Worm (Caenorhabditis elegans) whole organism, L4 larva: ENCODE measurements around the gene rpl-21.

Experiments
- F10B5.3 ChIP-seq: sonication (generic microtip); optimal IDR thresholded peaks from 2 replicates; lab custom pipeline; 2016; ENCODE audit warnings: mild to moderate bottlenecking, missing genetic modification characterization, missing compliant biosample characterization
- F37D6.2 ChIP-seq: sonication (generic microtip); optimal IDR thresholded peaks from 2 replicates; lab custom pipeline; 2016; ENCODE audit warnings: mild to moderate bottlenecking, missing genetic modification characterization, missing compliant biosample characterization
- F44E2.7 ChIP-seq: fragments of 200-800 bp; sonication (Bioruptor generic); IDR thresholded peaks from 2 replicates; pipeline ENCODE4 v2.1.2; 2022; ENCODE audit warnings: missing genetic modification characterization, missing compliant biosample characterization
- F49E8.2 ChIP-seq: sonication (generic microtip); optimal IDR thresholded peaks from 2 replicates; lab custom pipeline; 2016; ENCODE audit warnings: missing compliant biosample characterization, mild to moderate bottlenecking, missing genetic modification characterization, borderline replicate concordance
- R02D3.7 ChIP-seq: fragments of 150-350 bp; sonication (generic microtip); optimal IDR thresholded peaks from 3 replicates; lab custom pipeline; 2014; ENCODE audit warnings: missing biosample characterization, missing genetic modification characterization
- T20F7.1 ChIP-seq: fragments of 200-800 bp; sonication (Bioruptor generic); optimal IDR thresholded peaks from 2 replicates; lab custom pipeline; 2018; ENCODE audit warnings: mild to moderate bottlenecking, missing genetic modification characterization, missing compliant biosample characterization
- T26A8.4 ChIP-seq: fragments of 200-800 bp; sonication (Bioruptor generic); IDR thresholded peaks from 2 replicates; pipeline ENCODE4 v1.3.6; 2022; ENCODE audit warnings: missing genetic modification characterization, missing compliant biosample characterization
- ZK337.2 ChIP-seq: fragments of 200-800 bp; sonication (Bioruptor generic); IDR thresholded peaks from 2 replicates; pipeline ENCODE4 v1.3.6; 2022; ENCODE audit warnings: missing genetic modification reagents, missing genetic modification characterization, missing compliant biosample characterization
- aly-2 ChIP-seq: sonication (generic microtip); optimal IDR thresholded peaks from 2 replicates; lab custom pipeline; 2018; ENCODE audit warnings: missing biosample characterization, missing genetic modification characterization
- attf-4 ChIP-seq: sonication (generic microtip); optimal IDR thresholded peaks from 3 replicates; lab custom pipeline; 2017; ENCODE audit warnings: missing biosample characterization, missing genetic modification characterization
- ceh-20 ChIP-seq: fragments of 200-800 bp; sonication (Bioruptor generic); IDR thresholded peaks from 2 replicates; pipeline ENCODE4 v1.3.6; 2022; ENCODE audit warnings: missing genetic modification reagents, missing genetic modification characterization, missing compliant biosample characterization
- ceh-28 ChIP-seq: fragments of 150-350 bp; optimal IDR thresholded peaks from 2 replicates; lab custom pipeline; 2014; ENCODE audit warnings: missing biosample characterization, missing genetic modification reagents, missing genetic modification characterization
- ceh-32 ChIP-seq: sonication (generic microtip); optimal IDR thresholded peaks from 2 replicates; lab custom pipeline; 2016; ENCODE audit warnings: mild to moderate bottlenecking, missing genetic modification characterization, missing compliant biosample characterization; ENCODE audit not compliant: poor library complexity
- ceh-44 ChIP-seq: fragments of 200-800 bp; sonication (Bioruptor generic); IDR thresholded peaks from 2 replicates; pipeline ENCODE4 v1.3.6; 2022; ENCODE audit warnings: missing genetic modification reagents, missing genetic modification characterization, missing compliant biosample characterization
- ceh-62 ChIP-seq: sonication (generic microtip); optimal IDR thresholded peaks from 2 replicates; lab custom pipeline; 2017; ENCODE audit warnings: missing biosample characterization, missing genetic modification characterization
- ceh-82 ChIP-seq: sonication (generic microtip); optimal IDR thresholded peaks from 2 replicates; lab custom pipeline; 2017; ENCODE audit warnings: missing biosample characterization, missing genetic modification characterization
- cey-2 ChIP-seq: sonication (generic microtip); optimal IDR thresholded peaks from 3 replicates; lab custom pipeline; 2017; ENCODE audit warnings: missing genetic modification characterization, mild to moderate bottlenecking, missing compliant biosample characterization, antibody characterized with exemption, borderline replicate concordance; ENCODE audit not compliant: insufficient read depth
- ctbp-1 ChIP-seq: fragments of 200-800 bp; sonication (Bioruptor generic); IDR thresholded peaks from 2 replicates; pipeline ENCODE4 v1.3.6; 2022; ENCODE audit warnings: missing genetic modification reagents, missing genetic modification characterization, missing compliant biosample characterization
- daf-8 ChIP-seq: fragments of 200-800 bp; sonication (Bioruptor generic); IDR thresholded peaks from 2 replicates; pipeline ENCODE4 v1.3.6; 2022; ENCODE audit warnings: missing genetic modification characterization, missing compliant biosample characterization
- dmd-6 ChIP-seq: fragments of 200-800 bp; sonication (Bioruptor generic); IDR thresholded peaks from 2 replicates; pipeline ENCODE4 v1.3.6; 2022; ENCODE audit warnings: missing genetic modification reagents, missing genetic modification characterization, missing compliant biosample characterization
- dmd-8 ChIP-seq: fragments of 200-800 bp; sonication (Bioruptor generic); IDR thresholded peaks from 2 replicates; pipeline ENCODE4 v1.3.6; 2022; ENCODE audit warnings: missing genetic modification characterization, missing compliant biosample characterization
- dmd-9 ChIP-seq: fragments of 200-800 bp; sonication (Bioruptor generic); IDR thresholded peaks from 2 replicates; pipeline ENCODE4 v1.3.6; 2022; ENCODE audit warnings: missing genetic modification reagents, missing genetic modification characterization, missing compliant biosample characterization
- dpl-1 ChIP-seq: fragments of 150-350 bp; optimal IDR thresholded peaks from 2 replicates; lab custom pipeline; 2014; ENCODE audit warnings: missing biosample characterization, missing genetic modification reagents, missing genetic modification characterization
- dve-1 ChIP-seq: sonication (generic microtip); optimal IDR thresholded peaks from 2 replicates; lab custom pipeline; 2017; ENCODE audit warnings: antibody characterized with exemption, mild to moderate bottlenecking, missing genetic modification characterization, missing compliant biosample characterization; ENCODE audit not compliant: insufficient read depth
- egl-43 ChIP-seq: fragments of 200-800 bp; sonication (Bioruptor generic); IDR thresholded peaks from 2 replicates; pipeline ENCODE4 v1.3.6; 2022; ENCODE audit warnings: missing genetic modification reagents, missing genetic modification characterization, missing compliant biosample characterization
- gei-8 ChIP-seq: fragments of 200-800 bp; sonication (Bioruptor generic); optimal IDR thresholded peaks from 2 replicates; lab custom pipeline; 2018; ENCODE audit warnings: mild to moderate bottlenecking, missing genetic modification characterization, missing compliant biosample characterization
- lim-7 ChIP-seq: fragments of 200-800 bp; sonication (Bioruptor generic); IDR thresholded peaks from 2 replicates; pipeline ENCODE4 v1.3.6; 2022; ENCODE audit warnings: missing genetic modification characterization, missing compliant biosample characterization
- lin-15B ChIP-seq: fragments of 150-350 bp; sonication (generic microtip); optimal IDR thresholded peaks from 3 replicates; lab custom pipeline; 2014; ENCODE audit warnings: missing biosample characterization, missing genetic modification characterization
- lin-38 ChIP-seq: fragments of 200-800 bp; sonication (Bioruptor generic); IDR thresholded peaks from 2 replicates; pipeline ENCODE4 v1.3.6; 2022; ENCODE audit warnings: missing genetic modification reagents, missing genetic modification characterization, missing compliant biosample characterization
- lir-3 ChIP-seq: sonication (generic microtip); optimal IDR thresholded peaks from 2 replicates; lab custom pipeline; 2016; ENCODE audit warnings: mild to moderate bottlenecking, missing genetic modification characterization, missing compliant biosample characterization
- mes-2 ChIP-seq: sonication (generic microtip); optimal IDR thresholded peaks from 2 replicates; lab custom pipeline; 2016; ENCODE audit warnings: missing genotype, mild to moderate bottlenecking, missing genetic modification characterization, missing compliant biosample characterization; ENCODE audit not compliant: poor library complexity, severe bottlenecking
- nhr-10 ChIP-seq: fragments of 150-350 bp; optimal IDR thresholded peaks from 2 replicates; lab custom pipeline; 2014; ENCODE audit warnings: missing biosample characterization, missing genetic modification characterization
- nhr-102 ChIP-seq: sonication (generic microtip); optimal IDR thresholded peaks from 2 replicates; lab custom pipeline; 2016; ENCODE audit warnings: mild to moderate bottlenecking, missing genetic modification characterization, moderate library complexity, missing compliant biosample characterization
- nhr-11 ChIP-seq: fragments of 150-350 bp; optimal IDR thresholded peaks from 2 replicates; lab custom pipeline; 2014; ENCODE audit warnings: missing biosample characterization, missing genetic modification characterization
- nhr-28 ChIP-seq: fragments of 150-350 bp; optimal IDR thresholded peaks from 2 replicates; lab custom pipeline; 2014; ENCODE audit warnings: missing biosample characterization, missing genetic modification characterization
- nhr-41 ChIP-seq: fragments of 200-800 bp; sonication (Bioruptor generic); IDR thresholded peaks from 2 replicates; pipeline ENCODE4 v1.3.6; 2022; ENCODE audit warnings: missing genetic modification reagents, missing genetic modification characterization, missing compliant biosample characterization
- nhr-42 ChIP-seq: fragments of 200-800 bp; sonication (Bioruptor generic); IDR thresholded peaks from 2 replicates; pipeline ENCODE4 v1.3.6; 2022; ENCODE audit warnings: missing genetic modification characterization, missing compliant biosample characterization
- pha-4 ChIP-seq, 2 experiments: fragments of 150-350 bp in 1 of 2; fragments of 200-800 bp in 1 of 2; sonication (Bioruptor generic) in 1 of 2; IDR thresholded peaks in 1 of 2; optimal IDR thresholded peaks in 1 of 2; 2 replicates each; pipeline versions ENCODE4 v1.3.6 to Lab custom; 2014 to 2022; ENCODE audit warnings: missing genetic modification characterization in 2 of 2, missing genetic modification reagents in 2 of 2, missing biosample characterization in 1 of 2, missing compliant biosample characterization in 1 of 2
- set-16 ChIP-seq: fragments of 200-800 bp; sonication (Bioruptor generic); IDR thresholded peaks from 2 replicates; pipeline ENCODE4 v1.3.6; 2022; ENCODE audit warnings: missing genetic modification reagents, missing genetic modification characterization, missing compliant biosample characterization
- spr-1 ChIP-seq: sonication (generic microtip); optimal IDR thresholded peaks from 2 replicates; lab custom pipeline; 2016; ENCODE audit warnings: mild to moderate bottlenecking, missing genetic modification characterization, missing compliant biosample characterization
- unc-39 ChIP-seq: sonication (generic microtip); optimal IDR thresholded peaks from 2 replicates; lab custom pipeline; 2017; ENCODE audit warnings: missing biosample characterization, missing genetic modification characterization
- vab-7 ChIP-seq: fragments of 200-800 bp; sonication (Bioruptor generic); IDR thresholded peaks from 2 replicates; pipeline ENCODE4 v1.3.6; 2022; ENCODE audit warnings: missing genetic modification reagents, missing genetic modification characterization, missing compliant biosample characterization
- zfp-2 ChIP-seq: sonication (generic microtip); optimal IDR thresholded peaks from 2 replicates; lab custom pipeline; 2016; ENCODE audit warnings: mild to moderate bottlenecking, missing genetic modification characterization, missing compliant biosample characterization
- zfp-3 ChIP-seq: fragments of 200-800 bp; sonication (Bioruptor generic); conservative IDR thresholded peaks from 2 replicates; pipeline ENCODE4 v1.3.6; 2022; ENCODE audit warnings: missing genetic modification reagents, missing genetic modification characterization, missing compliant biosample characterization
- zip-11 ChIP-seq: fragments of 200-800 bp; sonication (Bioruptor generic); IDR thresholded peaks from 2 replicates; pipeline ENCODE4 v1.3.6; 2022; ENCODE audit warnings: missing genetic modification characterization, missing compliant biosample characterization
- ztf-7 ChIP-seq: fragments of 150-350 bp; optimal IDR thresholded peaks from 2 replicates; lab custom pipeline; 2014; ENCODE audit warnings: missing biosample characterization, missing genetic modification characterization

The rpl-21 gene

ce11 chrIII:8144574-8145065 is 14.6 kb upstream of the rpl-21 start, which contains the start of the genes C14B9.8 and mrpl-18 (continued):
- TF ChIP-seq F37D6.2 (tag; lab: Kevin White, UChicago) = peak; percentile 4
- no peak for TF ChIP-seq daf-8 (GFP tag; lab: Robert Waterston, UW)
- TF ChIP-seq lin-15B (tag; lab: Kevin White, UChicago) = no peak
- TF ChIP-seq ztf-7 (tag; lab: Kevin White, UChicago) = no peak
- no peak for TF ChIP-seq ceh-82 (tag; lab: Kevin White, UChicago)
- no peak for TF ChIP-seq pha-4 (GFP tag; IDR thresholded peaks at IDR 0.05; lab: Robert Waterston, UW)
- TF ChIP-seq pha-4 (tag; optimal IDR thresholded peaks at IDR 0.05; lab: Kevin White, UChicago) = no peak
- TF ChIP-seq unc-39 (tag; lab: Kevin White, UChicago) = no peak
- 0 out of 2 replicates have a peak, but pooled peaks have one; percentile 30 for TF ChIP-seq T26A8.4 (GFP tag; lab: Robert Waterston, UW)
- peak; percentile 53 for TF ChIP-seq dve-1 (tag; lab: Kevin White, UChicago)
- no peak for TF ChIP-seq ceh-62 (tag; lab: Kevin White, UChicago)
- no peak for TF ChIP-seq lir-3 (tag; lab: Kevin White, UChicago)
- TF ChIP-seq zip-11 (GFP tag; lab: Robert Waterston, UW) = no peak
- TF ChIP-seq ceh-32 = no peak
- TF ChIP-seq attf-4 (tag; lab: Kevin White, UChicago) = no peak
- no peak for TF ChIP-seq lim-7 (GFP tag; lab: Robert Waterston, UW)
- TF ChIP-seq dmd-9 (GFP tag; lab: Robert Waterston, UW) = peak; percentile 65; the same call in 1 of the 2 replicates
- no peak for TF ChIP-seq nhr-42 (GFP tag; lab: Robert Waterston, UW)
- TF ChIP-seq set-16 = no peak
- TF ChIP-seq ceh-20 (GFP tag; lab: Robert Waterston, UW) = no peak
- no peak for TF ChIP-seq zfp-2
- TF ChIP-seq cey-2 = no peak
- no peak for TF ChIP-seq nhr-41 (GFP tag; lab: Robert Waterston, UW)
- TF ChIP-seq ceh-44 (GFP tag; lab: Robert Waterston, UW) = no peak
- TF ChIP-seq R02D3.7 (tag; lab: Kevin White, UChicago) = no peak
- peak; percentile 61 for TF ChIP-seq lin-38
- no peak for TF ChIP-seq nhr-28
- TF ChIP-seq vab-7 = no peak
- no peak for TF ChIP-seq F44E2.7 (GFP tag; lab: Robert Waterston, UW)
- TF ChIP-seq dmd-6 (GFP tag; lab: Robert Waterston, UW) = peak; percentile 40
- TF ChIP-seq F49E8.2 = no peak
- TF ChIP-seq egl-43 (GFP tag; lab: Robert Waterston, UW) = no peak
- no peak for TF ChIP-seq gei-8
- no peak for TF ChIP-seq ceh-28
- peak; percentile 98 for TF ChIP-seq mes-2 (tag; lab: Kevin White, UChicago)
- peak; percentile 10 for TF ChIP-seq T20F7.1
- no peak for TF ChIP-seq spr-1 (tag; lab: Kevin White, UChicago)
- TF ChIP-seq nhr-102 (tag; lab: Kevin White, UChicago) = no peak
- TF ChIP-seq ctbp-1 = no peak
- TF ChIP-seq aly-2 = no peak
- TF ChIP-seq nhr-10 (tag; lab: Kevin White, UChicago) = no peak
- TF ChIP-seq dmd-8 (GFP tag; lab: Robert Waterston, UW) = no peak
- no peak for TF ChIP-seq F10B5.3
- 0 out of 2 replicates have a peak, but pooled peaks have one; percentile 54 for TF ChIP-seq zfp-3 (GFP tag; lab: Robert Waterston, UW)
- TF ChIP-seq dpl-1 (GFP tag; lab: Kevin White, UChicago) = peak; percentile 48
- TF ChIP-seq nhr-11 = no peak
- peak; percentile 80 for TF ChIP-seq ZK337.2 (GFP tag; lab: Robert Waterston, UW)
- TF ChIP-seq, all 104 proteins: peak for 21
